Worm (Caenorhabditis elegans) whole organism, L3 larva: ENCODE measurements around the gene T24C4.5.

Experiments
- R02D3.7 ChIP-seq: fragments of 150-350 bp; optimal IDR thresholded peaks from 2 replicates; lab custom pipeline; 2014; ENCODE audit warnings: missing biosample characterization, missing genetic modification characterization
- ZK546.5 ChIP-seq: sonication (generic microtip); optimal IDR thresholded peaks from 2 replicates; lab custom pipeline; 2017; ENCODE audit warnings: missing biosample characterization, missing genetic modification characterization
- ama-1 ChIP-seq: fragments of 150-350 bp; optimal IDR thresholded peaks from 2 replicates; lab custom pipeline; 2018
- ceh-16 ChIP-seq: sonication (generic microtip); optimal IDR thresholded peaks from 2 replicates; lab custom pipeline; 2017; ENCODE audit warnings: missing biosample characterization, missing genetic modification characterization
- ceh-28 ChIP-seq: fragments of 150-350 bp; optimal IDR thresholded peaks from 2 replicates; lab custom pipeline; 2014; ENCODE audit warnings: missing biosample characterization, missing genetic modification reagents, missing genetic modification characterization
- ceh-9 ChIP-seq: sonication (generic microtip); optimal IDR thresholded peaks from 2 replicates; lab custom pipeline; 2018; ENCODE audit warnings: missing biosample characterization, missing genetic modification characterization
- daf-12 ChIP-seq: fragments of 150-350 bp; optimal IDR thresholded peaks from 2 replicates; lab custom pipeline; 2014; ENCODE audit warnings: missing biosample characterization, missing genetic modification reagents, missing genetic modification characterization
- egl-27 ChIP-seq: sonication (generic microtip); optimal IDR thresholded peaks from 4 replicates; lab custom pipeline; 2017; ENCODE audit warnings: missing biosample characterization, missing genetic modification reagents, missing genetic modification characterization
- egl-5 ChIP-seq: fragments of 150-350 bp; optimal IDR thresholded peaks from 2 replicates; lab custom pipeline; 2017; ENCODE audit warnings: missing biosample characterization, missing genetic modification reagents, missing genetic modification characterization, inconsistent platforms
- elt-1 ChIP-seq: fragments of 150-350 bp; optimal IDR thresholded peaks from 2 replicates; lab custom pipeline; 2014; ENCODE audit warnings: missing biosample characterization, missing genetic modification characterization
- elt-3 ChIP-seq, 3 experiments: fragments of 150-350 bp in 1 of 3; sonication (generic microtip) in 2 of 3; optimal IDR thresholded peaks; 2 replicates in 2 of 3; 4 replicates in 1 of 3; lab custom pipeline; 2014 to 2017; ENCODE audit warnings: missing biosample characterization in 3 of 3, missing genetic modification characterization in 3 of 3
- eor-1 ChIP-seq, 2 experiments: fragments of 150-350 bp; optimal IDR thresholded peaks; 2 replicates each; lab custom pipeline; 2014 to 2018; ENCODE audit warnings: missing biosample characterization in 2 of 2, missing genetic modification characterization in 2 of 2
- fkh-10 ChIP-seq: sonication (generic microtip); optimal IDR thresholded peaks from 2 replicates; lab custom pipeline; 2017; ENCODE audit warnings: missing biosample characterization, missing genetic modification reagents, missing genetic modification characterization
- hmg-11 ChIP-seq: sonication (generic microtip); optimal IDR thresholded peaks from 2 replicates; lab custom pipeline; 2016; ENCODE audit warnings: missing genetic modification characterization, missing compliant biosample characterization
- lin-15B ChIP-seq: fragments of 150-350 bp; optimal IDR thresholded peaks from 2 replicates; lab custom pipeline; 2014; ENCODE audit warnings: missing biosample characterization, missing genetic modification characterization
- lin-39 ChIP-seq: fragments of 150-350 bp; optimal IDR thresholded peaks from 2 replicates; lab custom pipeline; 2018; ENCODE audit warnings: missing biosample characterization, missing genetic modification reagents, missing genetic modification characterization
- lsy-12 ChIP-seq: sonication (generic microtip); optimal IDR thresholded peaks from 2 replicates; lab custom pipeline; 2016; ENCODE audit warnings: mild to moderate bottlenecking, missing genetic modification characterization, missing compliant biosample characterization
- mdl-1 ChIP-seq: fragments of 150-350 bp; optimal IDR thresholded peaks from 2 replicates; lab custom pipeline; 2014; ENCODE audit warnings: missing biosample characterization, missing genetic modification characterization
- mml-1 ChIP-seq: fragments of 150-350 bp; sonication (generic microtip); optimal IDR thresholded peaks from 3 replicates; lab custom pipeline; 2014; ENCODE audit warnings: missing biosample characterization, missing genetic modification characterization
- nfya-1 ChIP-seq: sonication (generic microtip); optimal IDR thresholded peaks from 2 replicates; lab custom pipeline; 2017; ENCODE audit warnings: missing genetic modification characterization, mild to moderate bottlenecking, missing compliant biosample characterization, antibody characterized with exemption, moderate library complexity; ENCODE audit not compliant: insufficient read depth
- nhr-11 ChIP-seq: fragments of 150-350 bp; optimal IDR thresholded peaks from 2 replicates; lab custom pipeline; 2014; ENCODE audit warnings: missing biosample characterization, missing genetic modification characterization
- nhr-12 ChIP-seq: fragments of 150-350 bp; optimal IDR thresholded peaks from 2 replicates; lab custom pipeline; 2014; ENCODE audit warnings: missing biosample characterization, missing genetic modification characterization
- nhr-23 ChIP-seq: fragments of 150-350 bp; optimal IDR thresholded peaks from 2 replicates; lab custom pipeline; 2014; ENCODE audit warnings: missing biosample characterization, missing genetic modification reagents, missing genetic modification characterization
- nhr-237 ChIP-seq: fragments of 150-350 bp; optimal IDR thresholded peaks from 2 replicates; lab custom pipeline; 2014; ENCODE audit warnings: missing biosample characterization, missing genetic modification characterization
- nhr-25 ChIP-seq: sonication (generic microtip); optimal IDR thresholded peaks from 2 replicates; lab custom pipeline; 2017; ENCODE audit warnings: missing biosample characterization, missing genetic modification characterization
- nhr-28 ChIP-seq: fragments of 150-350 bp; optimal IDR thresholded peaks from 2 replicates; lab custom pipeline; 2014; ENCODE audit warnings: missing biosample characterization, missing genetic modification characterization
- nhr-43 ChIP-seq: sonication (generic microtip); optimal IDR thresholded peaks from 2 replicates; lab custom pipeline; 2016; ENCODE audit warnings: mild to moderate bottlenecking, missing genetic modification characterization, missing compliant biosample characterization; ENCODE audit not compliant: poor library complexity, severe bottlenecking
- nhr-77 ChIP-seq: fragments of 150-350 bp; optimal IDR thresholded peaks from 2 replicates; lab custom pipeline; 2014; ENCODE audit warnings: missing biosample characterization, missing genetic modification characterization
- pha-4 ChIP-seq: fragments of 150-350 bp; optimal IDR thresholded peaks from 2 replicates; lab custom pipeline; 2014; ENCODE audit warnings: missing biosample characterization, missing genetic modification reagents, missing genetic modification characterization
- sea-2 ChIP-seq: fragments of 150-350 bp; sonication (generic microtip); optimal IDR thresholded peaks from 4 replicates; lab custom pipeline; 2014; ENCODE audit warnings: missing biosample characterization, missing genetic modification reagents, missing genetic modification characterization
- skn-1 ChIP-seq: fragments of 150-350 bp; optimal IDR thresholded peaks from 2 replicates; lab custom pipeline; 2014; ENCODE audit warnings: missing biosample characterization, missing genetic modification characterization
- snpc-4 ChIP-seq: fragments of 150-350 bp; optimal IDR thresholded peaks from 2 replicates; lab custom pipeline; 2014; ENCODE audit warnings: missing biosample characterization, missing genetic modification characterization
- unc-39 ChIP-seq: sonication (generic microtip); optimal IDR thresholded peaks from 4 replicates; lab custom pipeline; 2017; ENCODE audit warnings: missing biosample characterization, missing genetic modification characterization
- unc-62 ChIP-seq: fragments of 150-350 bp; sonication (generic microtip); optimal IDR thresholded peaks from 4 replicates; lab custom pipeline; 2014; ENCODE audit warnings: missing biosample characterization, missing genetic modification reagents, missing genetic modification characterization
- ztf-11 ChIP-seq: fragments of 150-350 bp; optimal IDR thresholded peaks from 2 replicates; lab custom pipeline; 2014; ENCODE audit warnings: missing biosample characterization, missing genetic modification characterization
- ztf-4 ChIP-seq: fragments of 150-350 bp; optimal IDR thresholded peaks from 2 replicates; lab custom pipeline; 2014; ENCODE audit warnings: missing biosample characterization, missing genetic modification characterization

Gene T24C4.5

ce11 chrIII:869869-870268 is 9.7 kb downstream of the T24C4.5 start, which contains the start of gene T24C4.2:
T24C4.2 (minus strand) TSS chrIII:869969.
- no peak for TF ChIP-seq lin-15B (tag; lab: Kevin White, UChicago)
- no peak for TF ChIP-seq pha-4 (tag; lab: Kevin White, UChicago)
- no peak for TF ChIP-seq eor-1 (tag; optimal IDR thresholded peaks at IDR 0.05; lab: Kevin White, UChicago)
- TF ChIP-seq nhr-11: no peak

DNA sequence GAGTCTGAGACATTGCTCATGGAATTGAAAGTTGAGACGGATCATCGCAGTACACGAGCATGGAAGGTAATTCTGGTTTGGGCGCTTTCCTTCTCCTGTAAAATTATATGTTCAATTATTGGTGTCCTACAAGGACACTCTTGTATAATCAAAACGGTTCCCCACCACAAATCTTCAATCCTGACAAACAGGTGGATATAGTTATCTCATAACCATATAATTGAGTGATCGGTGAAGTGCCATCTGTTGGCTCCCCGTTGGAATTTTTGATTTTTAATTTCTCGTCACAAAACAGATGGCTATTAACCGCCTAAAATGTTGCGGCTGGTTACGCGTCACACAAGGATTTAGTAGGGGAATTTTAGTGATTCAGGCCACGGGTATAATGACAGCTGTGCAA is 10.7 kb downstream of the T24C4.5 start:
- TF ChIP-seq snpc-4 (no peak), unc-39 (tag; lab: Kevin White, UChicago) (no peak), R02D3.7 (tag; lab: Kevin White, UChicago) (no peak), sea-2 (GFP tag; lab: Kevin White, UChicago) (no peak), ztf-4 (tag; lab: Kevin White, UChicago) (no peak), skn-1 (no peak), nhr-12 (tag; lab: Kevin White, UChicago) (no peak), lsy-12 (tag; lab: Kevin White, UChicago) (no peak), nhr-11 (no peak), nfya-1 (no peak), pha-4 (tag; lab: Kevin White, UChicago) (no peak), nhr-43 (tag; lab: Kevin White, UChicago) (no peak)
- TF ChIP-seq, all 47 proteins: peak for 0

DNA sequence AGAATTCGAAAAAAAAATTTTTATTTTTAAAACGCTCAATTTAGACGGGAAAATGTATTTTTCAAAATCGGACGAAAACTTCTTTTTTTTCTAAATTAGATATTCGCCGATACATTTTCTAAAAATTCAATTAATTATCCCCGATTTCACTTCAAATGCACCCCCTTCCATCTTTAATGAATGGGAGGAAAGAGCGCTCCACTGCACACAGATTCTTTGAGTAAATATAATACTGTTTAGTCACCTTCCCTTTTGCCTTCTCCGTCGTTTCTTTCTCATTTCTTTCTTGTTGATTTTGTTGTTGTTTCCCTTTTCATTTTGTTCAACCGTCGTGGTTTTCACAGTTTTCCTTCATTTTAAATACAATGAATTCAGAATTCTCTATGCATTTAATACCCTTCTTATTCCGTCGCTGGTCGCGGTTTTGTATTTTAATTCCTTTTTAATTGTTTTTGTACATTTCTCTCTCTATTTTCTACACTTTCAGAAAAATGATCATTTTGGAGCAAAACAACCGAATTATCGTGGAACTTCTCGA is 17.6 kb downstream of the T24C4.5 start, which contains the start of gene arx-4:
Gene arx-4, plus strand, starts transcription at position 488 of the 538 bp plus-strand sequence.
- TF ChIP-seq mml-1 (tag; lab: Kevin White, UChicago) (no peak), pha-4 (tag; lab: Kevin White, UChicago) (peak; percentile 88), ceh-28 (no peak), ztf-11 (tag; lab: Kevin White, UChicago) (no peak), hmg-11 (peak; percentile 10), skn-1 (no peak), mdl-1 (tag; lab: Kevin White, UChicago) (no peak)
- TF ChIP-seq, all 47 proteins: peak for 2

DNA sequence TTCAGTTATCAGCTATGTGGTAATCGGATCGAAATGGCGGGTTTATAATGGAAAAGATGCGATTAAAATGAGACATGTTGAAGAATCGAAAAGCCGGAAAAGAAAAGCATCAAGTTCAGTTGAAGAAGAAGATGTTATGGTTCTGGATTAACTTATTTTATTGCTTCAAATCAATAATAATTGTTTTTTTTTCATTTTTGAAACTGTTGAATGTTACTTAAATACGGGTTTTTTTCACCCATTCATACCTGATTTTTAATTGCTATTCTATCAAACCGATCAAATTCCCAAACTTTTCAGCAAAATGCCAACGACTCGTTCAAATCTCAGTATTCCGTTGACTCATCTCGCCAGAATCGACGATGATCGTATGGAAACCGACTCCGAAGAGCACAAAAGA is 19.6 kb downstream of the T24C4.5 start, which contains the start of gene exos-4.2:
Gene exos-4.2, plus strand, starts transcription at position 301 of the 400 bp plus-strand sequence.
- TF ChIP-seq ama-1 (lab: Kevin White, UChicago) (no peak), nhr-237 (tag; lab: Kevin White, UChicago) (no peak), ztf-11 (tag; lab: Kevin White, UChicago) (no peak), egl-5 (no peak), R02D3.7 (tag; lab: Kevin White, UChicago) (no peak), unc-39 (tag; lab: Kevin White, UChicago) (no peak), elt-3 (tag; optimal IDR thresholded peaks at IDR 0.05; lab: Kevin White, UChicago) (no peak), unc-62 (no peak), snpc-4 (no peak), fkh-10 (no peak), ceh-16 (tag; lab: Kevin White, UChicago) (no peak), ceh-9 (tag; lab: Kevin White, UChicago) (no peak), lin-39 (tag; lab: Kevin White, UChicago) (no peak), hmg-11 (no peak), ZK546.5 (tag; lab: Kevin White, UChicago) (no peak), nhr-23 (tag; lab: Kevin White, UChicago) (no peak), elt-1 (tag; lab: Kevin White, UChicago) (no peak)

DNA sequence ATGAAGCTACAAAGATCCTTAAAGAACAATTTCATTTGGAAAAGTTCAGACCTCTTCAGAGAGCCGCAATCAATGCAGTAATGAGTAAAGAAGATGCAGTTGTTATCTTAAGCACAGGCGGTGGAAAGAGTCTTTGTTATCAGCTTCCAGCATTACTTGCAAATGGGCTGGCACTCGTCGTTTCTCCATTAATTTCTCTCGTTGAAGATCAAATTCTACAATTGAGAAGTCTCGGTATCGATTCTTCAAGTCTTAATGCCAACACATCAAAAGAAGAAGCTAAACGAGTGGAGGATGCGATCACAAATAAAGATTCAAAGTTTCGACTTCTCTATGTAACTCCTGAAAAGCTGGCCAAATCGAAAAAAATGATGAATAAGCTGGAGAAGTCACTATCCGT is 22.6 kb downstream of the T24C4.5 start:
- no peak for TF ChIP-seq snpc-4
- no peak for TF ChIP-seq egl-27 (tag; lab: Kevin White, UChicago)
- no peak for TF ChIP-seq pha-4 (tag; lab: Kevin White, UChicago)
- no peak for TF ChIP-seq nhr-12 (tag; lab: Kevin White, UChicago)
- no peak for TF ChIP-seq nfya-1
- TF ChIP-seq daf-12 (tag; lab: Kevin White, UChicago): no peak
- TF ChIP-seq lin-39 (tag; lab: Kevin White, UChicago): no peak
- no peak for TF ChIP-seq unc-62
- no peak for TF ChIP-seq nhr-25 (tag; lab: Kevin White, UChicago)
- no peak for TF ChIP-seq nhr-28 (tag; lab: Kevin White, UChicago)
- no peak for TF ChIP-seq ceh-16 (tag; lab: Kevin White, UChicago)
- no peak for TF ChIP-seq ama-1 (lab: Kevin White, UChicago)
- TF ChIP-seq nhr-77: no peak
- TF ChIP-seq ZK546.5 (tag; lab: Kevin White, UChicago): no peak
- no peak for TF ChIP-seq ceh-9 (tag; lab: Kevin White, UChicago)
- no peak for TF ChIP-seq eor-1 (tag; optimal IDR thresholded peaks at IDR 0.05; lab: Kevin White, UChicago)
- no peak for TF ChIP-seq mml-1 (tag; lab: Kevin White, UChicago)
- no peak for TF ChIP-seq R02D3.7 (tag; lab: Kevin White, UChicago)
- TF ChIP-seq nhr-237 (tag; lab: Kevin White, UChicago): no peak
- TF ChIP-seq, all 47 proteins: peak for 0
